Fruit fly (Drosophila melanogaster) whole organism, embryonic: Measurements from ENCODE around the gene CG12507.

Experiments
- Abd-B ChIP-seq: fragments of 200-800 bp; sonication (Bioruptor generic); optimal IDR thresholded peaks from 2 replicates; lab custom pipeline; 2018; ENCODE audit warnings: missing biosample characterization, mild to moderate bottlenecking, missing genetic modification characterization, moderate library complexity
- Asciz ChIP-seq: fragments of 200-800 bp; sonication (Bioruptor generic); optimal IDR thresholded peaks from 2 replicates; lab custom pipeline; 2017; ENCODE audit warnings: missing biosample characterization, mild to moderate bottlenecking, missing genetic modification characterization, missing genetic modification reagents
- B-H1 ChIP-seq: fragments of 200-800 bp; sonication (Bioruptor generic); IDR thresholded peaks from 3 replicates; pipeline ENCODE4 v1.3.6; 2022; ENCODE audit warnings: missing biosample characterization, missing genetic modification characterization
- CG10267 ChIP-seq: fragments of 200-800 bp; sonication (Bioruptor generic); optimal IDR thresholded peaks from 2 replicates; lab custom pipeline; 2018; ENCODE audit warnings: missing biosample characterization, mild to moderate bottlenecking, missing genetic modification characterization, moderate library complexity
- CG10366 ChIP-seq: fragments of 200-800 bp; sonication (Bioruptor generic); IDR thresholded peaks from 2 replicates; pipeline ENCODE4 v1.3.6; 2022; ENCODE audit warnings: missing biosample characterization, missing genetic modification characterization
- CG10543 ChIP-seq: fragments of 200-800 bp; sonication (Bioruptor generic); optimal IDR thresholded peaks from 3 replicates; lab custom pipeline; 2017; ENCODE audit warnings: missing biosample characterization, mild to moderate bottlenecking, missing genetic modification characterization, moderate library complexity
- CG12299 ChIP-seq: fragments of 200-800 bp; sonication (Bioruptor generic); optimal IDR thresholded peaks from 2 replicates; lab custom pipeline; 2018; ENCODE audit warnings: missing biosample characterization, mild to moderate bottlenecking, missing genetic modification characterization
- CG13296 ChIP-seq: fragments of 200-800 bp; sonication (Bioruptor generic); optimal IDR thresholded peaks from 3 replicates; lab custom pipeline; 2018; ENCODE audit warnings: missing biosample characterization, mild to moderate bottlenecking, missing genetic modification characterization
- CG16863 ChIP-seq: fragments of 200-800 bp; sonication (Bioruptor generic); optimal IDR thresholded peaks from 3 replicates; lab custom pipeline; 2016; ENCODE audit warnings: missing biosample characterization, missing genetic modification characterization
- CG1792 ChIP-seq: fragments of 200-800 bp; sonication (Bioruptor generic); optimal IDR thresholded peaks from 2 replicates; lab custom pipeline; 2016; ENCODE audit warnings: missing biosample characterization, missing genetic modification characterization
- CG18599 ChIP-seq: fragments of 200-800 bp; sonication (Bioruptor generic); optimal IDR thresholded peaks from 3 replicates; lab custom pipeline; 2017; ENCODE audit warnings: missing biosample characterization, missing genetic modification characterization, mild to moderate bottlenecking, moderate library complexity, missing genetic modification reagents
- CG2875 ChIP-seq: fragments of 200-800 bp; sonication (Bioruptor generic); optimal IDR thresholded peaks from 2 replicates; lab custom pipeline; 2017; ENCODE audit warnings: missing biosample characterization, mild to moderate bottlenecking, missing genetic modification characterization, missing genetic modification reagents
- CG31224 ChIP-seq: fragments of 200-800 bp; sonication (Bioruptor generic); IDR thresholded peaks from 2 replicates; pipeline ENCODE4 v1.3.6; 2022; ENCODE audit warnings: missing biosample characterization, missing genetic modification characterization
- CG3163 ChIP-seq: fragments of 200-800 bp; sonication (Bioruptor generic); optimal IDR thresholded peaks from 3 replicates; lab custom pipeline; 2016; ENCODE audit warnings: missing biosample characterization, missing genetic modification characterization
- CG8924 ChIP-seq: fragments of 200-800 bp; optimal IDR thresholded peaks from 3 replicates; lab custom pipeline; 2019; ENCODE audit warnings: missing biosample characterization, mild to moderate bottlenecking, missing genetic modification characterization, moderate library complexity
- E2f1 ChIP-seq: fragments of 200-800 bp; sonication (Bioruptor generic); IDR thresholded peaks from 2 replicates; pipeline ENCODE4 v1.3.6; 2022; ENCODE audit warnings: missing biosample characterization, missing genetic modification characterization
- E2f2 ChIP-seq: fragments of 200-800 bp; sonication (Bioruptor generic); IDR thresholded peaks from 2 replicates; pipeline ENCODE4 v1.3.6; 2022; ENCODE audit warnings: missing biosample characterization, missing genetic modification characterization
- Ets65A ChIP-seq: fragments of 200-800 bp; sonication (Bioruptor generic); peaks from one replicate; lab custom pipeline; 2016; ENCODE audit warnings: missing biosample characterization, missing genetic modification characterization
- Ets97D ChIP-seq: fragments of 200-800 bp; sonication (Bioruptor generic); optimal IDR thresholded peaks from 3 replicates; lab custom pipeline; 2016; ENCODE audit warnings: missing biosample characterization, missing genetic modification characterization
- HLH4C ChIP-seq: fragments of 200-800 bp; sonication (Bioruptor generic); IDR thresholded peaks from 3 replicates; pipeline ENCODE4 v1.3.6; 2022; ENCODE audit warnings: missing biosample characterization, missing genetic modification characterization; ENCODE audit not compliant: partially characterized antibody
- Hmr ChIP-seq: fragments of 200-800 bp; sonication (Bioruptor generic); optimal IDR thresholded peaks from 3 replicates; lab custom pipeline; 2017; ENCODE audit warnings: mild to moderate bottlenecking, missing biosample characterization, missing genetic modification reagents, missing genetic modification characterization
- MBD-R2 ChIP-seq: fragments of 200-800 bp; sonication (Bioruptor generic); IDR thresholded peaks from 2 replicates; pipeline ENCODE4 v1.3.6; 2022; ENCODE audit warnings: missing biosample characterization, missing genetic modification characterization
- Nf-YB ChIP-seq: fragments of 200-800 bp; sonication (Bioruptor generic); optimal IDR thresholded peaks from 3 replicates; lab custom pipeline; 2019; ENCODE audit warnings: missing biosample characterization, mild to moderate bottlenecking, missing genetic modification characterization, moderate library complexity
- Rx ChIP-seq: fragments of 200-800 bp; sonication (Bioruptor generic); IDR thresholded peaks from 2 replicates; pipeline ENCODE4 v1.3.6; 2022; ENCODE audit warnings: missing biosample characterization, missing genetic modification characterization
- Trl ChIP-seq, 3 experiments: fragments of >200 bp in 2 of 3; fragments of 200-800 bp in 1 of 3; sonication (Bioruptor generic) in 1 of 3; optimal IDR thresholded peaks; 2 replicates in 1 of 3; 3 replicates in 2 of 3; lab custom pipeline; 2016 to 2017; ENCODE audit warnings: missing biosample characterization in 1 of 3, missing genetic modification characterization in 1 of 3
- ap ChIP-seq: fragments of 200-800 bp; sonication (Bioruptor generic); IDR thresholded peaks from 2 replicates; pipeline ENCODE4 v1.3.6; 2022; ENCODE audit warnings: missing biosample characterization, missing genetic modification characterization
- az2 ChIP-seq: fragments of 200-800 bp; sonication (Bioruptor generic); optimal IDR thresholded peaks from 3 replicates; lab custom pipeline; 2016; ENCODE audit warnings: missing biosample characterization, missing genetic modification characterization
- bsh ChIP-seq, 2 experiments: fragments of 200-800 bp; sonication (Bioruptor generic); optimal IDR thresholded peaks; 2 replicates each; lab custom pipeline; 2017 to 2018; ENCODE audit warnings: mild to moderate bottlenecking in 2 of 2, missing biosample characterization in 2 of 2, missing genetic modification characterization in 2 of 2, moderate library complexity in 1 of 2
- crol ChIP-seq: fragments of 200-800 bp; sonication (Bioruptor generic); IDR thresholded peaks from 2 replicates; pipeline ENCODE4 v1.3.6; 2022; ENCODE audit warnings: missing biosample characterization, missing genetic modification characterization
- disco-r ChIP-seq: fragments of 200-800 bp; sonication (Bioruptor generic); optimal IDR thresholded peaks from 2 replicates; lab custom pipeline; 2016; ENCODE audit warnings: missing biosample characterization, missing genetic modification characterization
- dmrt11E ChIP-seq: fragments of 200-800 bp; sonication (Bioruptor generic); optimal IDR thresholded peaks from 3 replicates; lab custom pipeline; 2018; ENCODE audit warnings: missing biosample characterization, mild to moderate bottlenecking, missing genetic modification characterization, moderate library complexity
- dmrt99B ChIP-seq: fragments of 200-800 bp; sonication (Bioruptor generic); optimal IDR thresholded peaks from 2 replicates; lab custom pipeline; 2018; ENCODE audit warnings: missing biosample characterization, mild to moderate bottlenecking, missing genetic modification characterization, moderate library complexity
- dpn ChIP-seq, 2 experiments: fragments of 200-800 bp; sonication (Bioruptor generic); optimal IDR thresholded peaks; 3 replicates each; lab custom pipeline; 2016; ENCODE audit warnings: missing biosample characterization in 2 of 2, missing genetic modification characterization in 2 of 2
- dysf ChIP-seq: fragments of 200-800 bp; sonication (Bioruptor generic); IDR thresholded peaks from 3 replicates; pipeline ENCODE4 v1.3.6; 2022; ENCODE audit warnings: missing biosample characterization, missing genetic modification characterization
- en ChIP-seq: fragments of 200-800 bp; sonication (Bioruptor generic); optimal IDR thresholded peaks from 2 replicates; lab custom pipeline; 2016; ENCODE audit warnings: missing biosample characterization, missing genetic modification characterization
- gem ChIP-seq: fragments of 200-800 bp; sonication (Bioruptor generic); optimal IDR thresholded peaks from 2 replicates; lab custom pipeline; 2019; ENCODE audit warnings: missing biosample characterization, mild to moderate bottlenecking, missing genetic modification characterization, moderate library complexity
- gfzf ChIP-seq: fragments of 200-800 bp; sonication (Bioruptor generic); optimal IDR thresholded peaks from 2 replicates; lab custom pipeline; 2016; ENCODE audit warnings: missing biosample characterization, mild to moderate bottlenecking, missing genetic modification characterization, moderate library complexity
- gt ChIP-seq: fragments of 200-800 bp; sonication (Bioruptor generic); IDR thresholded peaks from 2 replicates; pipeline ENCODE4 v1.3.6; 2022; ENCODE audit warnings: missing biosample characterization, missing genetic modification characterization
- mirr ChIP-seq: fragments of 200-800 bp; sonication (Bioruptor generic); optimal IDR thresholded peaks from 3 replicates; lab custom pipeline; 2018; ENCODE audit warnings: missing biosample characterization, mild to moderate bottlenecking, missing genetic modification characterization
- nerfin-1 ChIP-seq: fragments of 200-800 bp; sonication (Bioruptor generic); optimal IDR thresholded peaks from 3 replicates; lab custom pipeline; 2019; ENCODE audit warnings: missing biosample characterization, mild to moderate bottlenecking, missing genetic modification characterization, moderate library complexity
- oc ChIP-seq: fragments of 200-800 bp; sonication (Bioruptor generic); optimal IDR thresholded peaks from 2 replicates; lab custom pipeline; 2018; ENCODE audit warnings: missing biosample characterization, mild to moderate bottlenecking, missing genetic modification characterization, moderate library complexity
- pita ChIP-seq: fragments of 200-800 bp; sonication (Bioruptor generic); optimal IDR thresholded peaks from 2 replicates; lab custom pipeline; 2017; ENCODE audit warnings: missing biosample characterization, mild to moderate bottlenecking, missing genetic modification characterization
- ranshi ChIP-seq: fragments of 200-800 bp; sonication (Bioruptor generic); IDR thresholded peaks from 2 replicates; pipeline ENCODE4 v1.3.6; 2022; ENCODE audit warnings: missing biosample characterization, missing genetic modification characterization
- rib ChIP-seq: fragments of 200-800 bp; sonication (Bioruptor generic); IDR thresholded peaks from 2 replicates; pipeline ENCODE4 v1.3.6; 2022; ENCODE audit warnings: missing biosample characterization, missing genetic modification characterization
- row ChIP-seq: fragments of 200-800 bp; sonication (Bioruptor generic); IDR thresholded peaks from 3 replicates; pipeline ENCODE4 v1.3.6; 2022; ENCODE audit warnings: missing biosample characterization, missing genetic modification characterization
- sqz ChIP-seq: fragments of 200-800 bp; sonication (Bioruptor generic); optimal IDR thresholded peaks from 3 replicates; lab custom pipeline; 2018; ENCODE audit warnings: missing biosample characterization, mild to moderate bottlenecking, missing genetic modification characterization
- sug ChIP-seq: fragments of 200-800 bp; optimal IDR thresholded peaks from 2 replicates; lab custom pipeline; 2019; ENCODE audit warnings: missing biosample characterization, mild to moderate bottlenecking, missing genetic modification characterization, moderate library complexity
- tgo ChIP-seq: fragments of 200-800 bp; sonication (Bioruptor generic); IDR thresholded peaks from 3 replicates; pipeline ENCODE4 v1.3.6; 2022; ENCODE audit warnings: missing biosample characterization, missing genetic modification characterization

The CG12507 gene

dm6 chrX:16285186-16285585 lies 18.8 kb upstream of the CG12507 start (continued):
- peak; percentile 14; the same call in 1 of the 2 replicates for TF ChIP-seq CG10366 (GFP tag; lab: Robert Waterston, UW)
- TF ChIP-seq dmrt11E (tag; lab: Kevin White, UChicago): peak; percentile 8
- TF ChIP-seq Asciz (GFP tag; lab: Kevin White, UChicago): peak; percentile 12
- peak in 1 of 2 experiments; percentile 9 for TF ChIP-seq dpn (GFP tag; optimal IDR thresholded peaks at IDR 0.05; lab: Kevin White, UChicago)
- TF ChIP-seq az2: peak; percentile 10
- TF ChIP-seq Hmr (GFP tag; lab: Kevin White, UChicago): peak; percentile 40
- TF ChIP-seq sug (tag; lab: Kevin White, UChicago): peak; percentile 4
- 0 out of 2 replicates have a peak, but pooled peaks have one; percentile 28 for TF ChIP-seq ranshi (GFP tag; lab: Robert Waterston, UW)
- TF ChIP-seq E2f1 (GFP tag; lab: Robert Waterston, UW): no peak
- TF ChIP-seq row: peak; percentile 77
- TF ChIP-seq ap (GFP tag; lab: Robert Waterston, UW): no peak
- TF ChIP-seq CG12299: peak; percentile 10
- no peak for TF ChIP-seq CG31224 (GFP tag; lab: Robert Waterston, UW)
- TF ChIP-seq gt (GFP tag; lab: Robert Waterston, UW): no peak
- peak; percentile 65 for TF ChIP-seq gem (tag; lab: Kevin White, UChicago)
- peak; percentile 14 for TF ChIP-seq CG10267 (tag; lab: Kevin White, UChicago)
- TF ChIP-seq B-H1 (GFP tag; lab: Robert Waterston, UW): 0 out of 3 replicates have a peak, but pooled peaks have one; percentile 15
- peak; percentile 14 for TF ChIP-seq CG13296 (GFP tag; lab: Kevin White, UChicago)
- peak in 1 of 2 experiments; percentile 38 for TF ChIP-seq bsh (GFP tag; optimal IDR thresholded peaks at IDR 0.05; lab: Kevin White, UChicago)
- peak; percentile 12 for TF ChIP-seq CG18599 (GFP tag; lab: Kevin White, UChicago)
- TF ChIP-seq dysf: 0 out of 3 replicates have a peak, but pooled peaks have one; percentile 13
- peak; percentile 25; the same call in 2 of the 3 replicates for TF ChIP-seq tgo (GFP tag; lab: Robert Waterston, UW)

- TF ChIP-seq Rx (GFP tag; lab: Robert Waterston, UW): no peak
- no peak for TF ChIP-seq CG3163 (GFP tag; lab: Kevin White, UChicago)
- no peak for TF ChIP-seq CG1792 (GFP tag; lab: Kevin White, UChicago)
- no peak for TF ChIP-seq E2f2 (GFP tag; lab: Robert Waterston, UW)
- peak; percentile 72 for TF ChIP-seq CG10543 (GFP tag; lab: Kevin White, UChicago)
- TF ChIP-seq sqz: peak; percentile 73
- TF ChIP-seq crol (GFP tag; lab: Robert Waterston, UW): peak; percentile 93
- TF ChIP-seq oc (tag; lab: Kevin White, UChicago): peak; percentile 24
- TF ChIP-seq pita (GFP tag; lab: Kevin White, UChicago): no peak
- peak; percentile 83 for TF ChIP-seq mirr (GFP tag; lab: Kevin White, UChicago)
- no peak for TF ChIP-seq CG12299
- no peak for TF ChIP-seq CG2875 (GFP tag; lab: Kevin White, UChicago)
- TF ChIP-seq dmrt99B (tag; lab: Kevin White, UChicago): no peak
- TF ChIP-seq Ets97D (GFP tag; lab: Kevin White, UChicago): no peak
- TF ChIP-seq HLH4C (GFP tag; lab: Robert Waterston, UW): no peak
- no peak for TF ChIP-seq CG16863 (GFP tag; lab: Kevin White, UChicago)
- TF ChIP-seq Trl (optimal IDR thresholded peaks at IDR 0.05; lab: Kevin White, UChicago): no peak
- TF ChIP-seq Trl (GFP tag; optimal IDR thresholded peaks at IDR 0.05; lab: Kevin White, UChicago): no peak
- no peak for TF ChIP-seq CG8924
- TF ChIP-seq Nf-YB (GFP tag; lab: Kevin White, UChicago): no peak
- no peak for TF ChIP-seq gfzf (GFP tag; lab: Kevin White, UChicago)
- no peak for TF ChIP-seq disco-r
- no peak for TF ChIP-seq Ets65A (GFP tag; lab: Kevin White, UChicago)
- no peak for TF ChIP-seq bsh (GFP tag; optimal IDR thresholded peaks at IDR 0.05; lab: Kevin White, UChicago)
- no peak for TF ChIP-seq en
- TF ChIP-seq Abd-B: no peak
- peak; percentile 63 for TF ChIP-seq rib (GFP tag; lab: Robert Waterston, UW)
- no peak for TF ChIP-seq nerfin-1 (tag; lab: Kevin White, UChicago)
- no peak for TF ChIP-seq MBD-R2 (GFP tag; lab: Robert Waterston, UW)
These were observed 15.6 kb upstream of the CG12507 start for dm6 chrX:16281717-16282529.
